Worm (Caenorhabditis elegans) whole organism, L2 larva: ENCODE results near the gene T26H8.5.
"Not testable (repeated sequence)": the region's sequence is repeated elsewhere in the genome, so short reads cannot be mapped to it uniquely, and the experiment has no call there.

Experiments used
- C34F6.9 ChIP-seq: fragments of 150-350 bp; optimal IDR thresholded peaks from 2 replicates; lab custom pipeline; 2014; ENCODE audit warnings: missing biosample characterization, missing genetic modification characterization
- F13H6.1 ChIP-seq: sonication (generic microtip); optimal IDR thresholded peaks from 2 replicates; lab custom pipeline; 2016; ENCODE audit warnings: missing genetic modification characterization, missing compliant biosample characterization
- R02D3.7 ChIP-seq: fragments of 150-350 bp; optimal IDR thresholded peaks from 2 replicates; lab custom pipeline; 2014; ENCODE audit warnings: missing biosample characterization, missing genetic modification characterization
- Y55F3AM.14 ChIP-seq: fragments of 200-800 bp; sonication (Bioruptor generic); optimal IDR thresholded peaks from 2 replicates; lab custom pipeline; 2018; ENCODE audit warnings: mild to moderate bottlenecking, missing genetic modification characterization, missing compliant biosample characterization
- ZK546.5 ChIP-seq: sonication (generic microtip); optimal IDR thresholded peaks from 2 replicates; lab custom pipeline; 2017; ENCODE audit warnings: missing biosample characterization, missing genetic modification characterization
- alr-1 ChIP-seq: fragments of 150-350 bp; optimal IDR thresholded peaks from 2 replicates; lab custom pipeline; 2014; ENCODE audit warnings: missing biosample characterization, missing genetic modification characterization
- ama-1 ChIP-seq: fragments of 150-350 bp; optimal IDR thresholded peaks from 2 replicates; lab custom pipeline; 2018; ENCODE audit warnings: inconsistent platforms
- ceh-16 ChIP-seq: fragments of 150-350 bp; optimal IDR thresholded peaks from 2 replicates; lab custom pipeline; 2014; ENCODE audit warnings: missing biosample characterization, missing genetic modification characterization
- ceh-82 ChIP-seq: fragments of 150-350 bp; optimal IDR thresholded peaks from 2 replicates; lab custom pipeline; 2014; ENCODE audit warnings: missing biosample characterization, missing genetic modification characterization
- crh-2 ChIP-seq: sonication (generic microtip); optimal IDR thresholded peaks from 2 replicates; lab custom pipeline; 2017; ENCODE audit warnings: missing biosample characterization, missing genetic modification characterization
- dmd-4 ChIP-seq: sonication (generic microtip); optimal IDR thresholded peaks from 2 replicates; lab custom pipeline; 2017; ENCODE audit warnings: missing biosample characterization, missing genetic modification characterization
- egl-27 ChIP-seq: sonication (generic microtip); optimal IDR thresholded peaks from 3 replicates; lab custom pipeline; 2017; ENCODE audit warnings: missing biosample characterization, missing genetic modification reagents, missing genetic modification characterization
- gmeb-1 ChIP-seq: fragments of 150-350 bp; optimal IDR thresholded peaks from 2 replicates; lab custom pipeline; 2014; ENCODE audit warnings: missing biosample characterization, missing genetic modification characterization
- lin-13 ChIP-seq: fragments of 150-350 bp; optimal IDR thresholded peaks from 2 replicates; lab custom pipeline; 2014; ENCODE audit warnings: missing biosample characterization, missing genetic modification reagents, missing genetic modification characterization
- lin-39 ChIP-seq: fragments of 150-350 bp; optimal IDR thresholded peaks from 2 replicates; lab custom pipeline; 2014; ENCODE audit warnings: missing biosample characterization, missing genetic modification reagents, missing genetic modification characterization
- lsy-2 ChIP-seq, 2 experiments: fragments of 150-350 bp in 1 of 2; sonication (generic microtip) in 1 of 2; optimal IDR thresholded peaks; 2 replicates each; lab custom pipeline; 2014 to 2017; ENCODE audit warnings: missing biosample characterization in 2 of 2, missing genetic modification characterization in 2 of 2
- mab-5 ChIP-seq: fragments of 150-350 bp; optimal IDR thresholded peaks from 2 replicates; lab custom pipeline; 2014; ENCODE audit warnings: missing biosample characterization, missing genetic modification characterization
- mbf-1 ChIP-seq: sonication (generic microtip); optimal IDR thresholded peaks from 2 replicates; lab custom pipeline; 2017; ENCODE audit warnings: missing biosample characterization, missing genetic modification characterization
- nhr-11 ChIP-seq: fragments of 150-350 bp; optimal IDR thresholded peaks from 2 replicates; lab custom pipeline; 2014; ENCODE audit warnings: missing biosample characterization, missing genetic modification characterization
- nhr-129 ChIP-seq: fragments of 150-350 bp; optimal IDR thresholded peaks from 2 replicates; lab custom pipeline; 2014; ENCODE audit warnings: missing biosample characterization, missing genetic modification characterization
- nhr-21 ChIP-seq: fragments of 150-350 bp; optimal IDR thresholded peaks from 2 replicates; lab custom pipeline; 2014; ENCODE audit warnings: missing biosample characterization, missing genetic modification characterization
- nhr-23 ChIP-seq: fragments of 150-350 bp; optimal IDR thresholded peaks from 2 replicates; lab custom pipeline; 2014; ENCODE audit warnings: missing biosample characterization, missing genetic modification reagents, missing genetic modification characterization
- nhr-25 ChIP-seq: fragments of 150-350 bp; sonication (generic microtip); optimal IDR thresholded peaks from 3 replicates; lab custom pipeline; 2014; ENCODE audit warnings: missing biosample characterization, missing genetic modification characterization
- nhr-6 ChIP-seq: fragments of 150-350 bp; optimal IDR thresholded peaks from 2 replicates; lab custom pipeline; 2014; ENCODE audit warnings: missing biosample characterization, missing genetic modification characterization
- peb-1 ChIP-seq: fragments of 150-350 bp; optimal IDR thresholded peaks from 2 replicates; lab custom pipeline; 2014; ENCODE audit warnings: missing biosample characterization, missing genetic modification characterization
- sma-9 ChIP-seq, 2 experiments: fragments of 150-350 bp in 1 of 2; sonication (generic microtip) in 1 of 2; optimal IDR thresholded peaks; 2 replicates each; lab custom pipeline; 2014 to 2016; ENCODE audit warnings: missing genetic modification characterization in 2 of 2, mild to moderate bottlenecking in 1 of 2, missing biosample characterization in 1 of 2, missing compliant biosample characterization in 1 of 2, missing genetic modification reagents in 1 of 2, moderate library complexity in 1 of 2
- unc-39 ChIP-seq: fragments of 150-350 bp; optimal IDR thresholded peaks from 2 replicates; lab custom pipeline; 2014; ENCODE audit warnings: missing biosample characterization, missing genetic modification characterization
- unc-55 ChIP-seq: fragments of 150-350 bp; sonication (generic microtip); optimal IDR thresholded peaks from 3 replicates; lab custom pipeline; 2014; ENCODE audit warnings: missing biosample characterization, missing genetic modification reagents, missing genetic modification characterization
- zag-1 ChIP-seq: fragments of 150-350 bp; optimal IDR thresholded peaks from 2 replicates; lab custom pipeline; 2014; ENCODE audit warnings: missing biosample characterization, missing genetic modification characterization
- ztf-11 ChIP-seq: sonication (generic microtip); optimal IDR thresholded peaks from 2 replicates; lab custom pipeline; 2017; ENCODE audit warnings: missing biosample characterization, missing genetic modification characterization

T26H8.5 gene

ce11 chrV:15268302-15268701, 37.1 kb downstream of the T26H8.5 start, which contains the start of gene srw-22:
Gene srw-22 (plus strand): TSS chrV:15268602.
- TF ChIP-seq C34F6.9 (tag; lab: Kevin White, UChicago) (no peak), ztf-11 (no peak)

- TF ChIP-seq sma-9 (GFP tag; optimal IDR thresholded peaks at IDR 0.05; lab: Kevin White, UChicago) (no peak), sma-9 (tag; optimal IDR thresholded peaks at IDR 0.05; lab: Kevin White, UChicago) (no peak), zag-1 (tag; lab: Kevin White, UChicago) (no peak), alr-1 (tag; lab: Kevin White, UChicago) (no peak), dmd-4 (tag; lab: Kevin White, UChicago) (no peak), nhr-129 (tag; lab: Kevin White, UChicago) (no peak), R02D3.7 (tag; lab: Kevin White, UChicago) (no peak), peb-1 (tag; lab: Kevin White, UChicago) (no peak), nhr-25 (tag; lab: Kevin White, UChicago) (no peak), lin-13 (GFP tag; lab: Kevin White, UChicago) (no peak), gmeb-1 (no peak), unc-55 (GFP tag; lab: Kevin White, UChicago) (no peak), mbf-1 (tag; lab: Kevin White, UChicago) (no peak), ZK546.5 (tag; lab: Kevin White, UChicago) (no peak)
Observed at ce11 chrV:15267405-15267804, 38.0 kb downstream of the T26H8.5 start, which contains the start of gene T10H4.13. Gene T10H4.13 (minus strand): TSS chrV:15267505.

- no peak for TF ChIP-seq lsy-2 (tag; optimal IDR thresholded peaks at IDR 0.05; lab: Kevin White, UChicago)
- no peak for TF ChIP-seq egl-27 (tag; lab: Kevin White, UChicago)
- TF ChIP-seq ztf-11, result no peak
- no peak for TF ChIP-seq unc-55 (GFP tag; lab: Kevin White, UChicago)
- no peak for TF ChIP-seq zag-1 (tag; lab: Kevin White, UChicago)
- no peak for TF ChIP-seq nhr-6
- no peak for TF ChIP-seq lin-13 (GFP tag; lab: Kevin White, UChicago)
- no peak for TF ChIP-seq nhr-21 (tag; lab: Kevin White, UChicago)
- TF ChIP-seq F13H6.1 (tag; lab: Kevin White, UChicago), result no peak
Observed at ce11 chrV:15265814-15266213, 39.6 kb downstream of the T26H8.5 start, which contains the start of gene M01B2.13. Gene M01B2.13 (minus strand): TSS chrV:15265914.

- no peak for TF ChIP-seq dmd-4 (tag; lab: Kevin White, UChicago)
- no peak for TF ChIP-seq egl-27 (tag; lab: Kevin White, UChicago)
- no peak for TF ChIP-seq lin-39 (tag; lab: Kevin White, UChicago)
- no peak for TF ChIP-seq nhr-23
- TF ChIP-seq Y55F3AM.14 (GFP tag; lab: Kevin White, UChicago), result no peak
- no peak for TF ChIP-seq mab-5 (tag; lab: Kevin White, UChicago)
- TF ChIP-seq lsy-2 (tag; optimal IDR thresholded peaks at IDR 0.05; lab: Kevin White, UChicago), result no peak
Observed at ce11 chrV:15264131-15264530, 41.3 kb downstream of the T26H8.5 start, which contains the start of gene M01B2.12. Gene M01B2.12 (minus strand): TSS chrV:15264231.

ce11 chrV:15262336-15262735, 43.1 kb downstream of the T26H8.5 start, which contains the start of gene M01B2.10:
Gene M01B2.10 (minus strand): TSS chrV:15262436.
- TF ChIP-seq ztf-11; crh-2 (tag; lab: Kevin White, UChicago); F13H6.1 (tag; lab: Kevin White, UChicago): not testable (repeated sequence)
- TF ChIP-seq, all 48 proteins: peak for 0; not testable (repeated sequence) for 48

- TF ChIP-seq nhr-11 (no peak), ceh-82 (no peak), dmd-4 (tag; lab: Kevin White, UChicago) (no peak), Y55F3AM.14 (GFP tag; lab: Kevin White, UChicago) (no peak), lin-39 (tag; lab: Kevin White, UChicago) (no peak), unc-39 (tag; lab: Kevin White, UChicago) (no peak), ceh-16 (tag; lab: Kevin White, UChicago) (no peak), nhr-21 (tag; lab: Kevin White, UChicago) (no peak), ama-1 (lab: Kevin White, UChicago) (no peak)
Observed at ce11 chrV:15259904-15260303, 45.5 kb downstream of the T26H8.5 start, which contains the start of gene M01B2.8. Gene M01B2.8 (plus strand): TSS chrV:15260204.
